Worm (Caenorhabditis elegans): ENCODE data around the gene fbxa-113.

Gene fbxa-113

ce11 chrV:20165808-20166207 lies 37.4 kb upstream of the fbxa-113 start:
- TF ChIP-seq ceh-36 (tag; optimal IDR thresholded peaks at IDR 0.05) (no peak), scrt-1 (GFP tag; IDR thresholded peaks at IDR 0.05) (no peak), flt-1 (GFP tag; IDR thresholded peaks at IDR 0.05) (no peak), aly-1 (tag; optimal IDR thresholded peaks at IDR 0.05) (no peak), tra-4 (tag; optimal IDR thresholded peaks at IDR 0.05) (no peak), F13C5.2 (tag; optimal IDR thresholded peaks at IDR 0.05) (no peak), hmg-4 (GFP tag; optimal IDR thresholded peaks at IDR 0.05) (no peak), ceh-13 (GFP tag; optimal IDR thresholded peaks at IDR 0.05) (no peak), pes-1 (GFP tag; IDR thresholded peaks at IDR 0.05) (no peak), tbx-37 (GFP tag; conservative IDR thresholded peaks at IDR 0.05) (no peak), sea-1 (GFP tag; conservative IDR thresholded peaks at IDR 0.05) (no peak), hnd-1 (tag; optimal IDR thresholded peaks at IDR 0.05) (no peak), B0310.2 (tag; optimal IDR thresholded peaks at IDR 0.05) (no peak), tbx-11 (GFP tag; IDR thresholded peaks at IDR 0.05) (no peak), ets-7 (tag; optimal IDR thresholded peaks at IDR 0.05) (no peak), ama-1 (optimal IDR thresholded peaks at IDR 0.05) (no peak), hmbx-1 (tag; optimal IDR thresholded peaks at IDR 0.05) (no peak)

- TF ChIP-seq B0310.2 (tag; optimal IDR thresholded peaks at IDR 0.05) = no peak
- TF ChIP-seq tbx-37 (GFP tag; conservative IDR thresholded peaks at IDR 0.05) = no peak
- no peak for TF ChIP-seq ets-7 (tag; optimal IDR thresholded peaks at IDR 0.05)
- TF ChIP-seq pes-1 (GFP tag; IDR thresholded peaks at IDR 0.05) = no peak
- no peak for TF ChIP-seq ama-1 (optimal IDR thresholded peaks at IDR 0.05)
- TF ChIP-seq sea-1 (GFP tag; conservative IDR thresholded peaks at IDR 0.05) = no peak
- no peak for TF ChIP-seq tbx-11 (GFP tag; IDR thresholded peaks at IDR 0.05)
Observed at ce11 chrV:20171941-20172340, 31.2 kb upstream of the fbxa-113 start, which contains the start of gene srw-39. Gene srw-39, minus strand, starts transcription at chrV:20172041.

- TF ChIP-seq pes-1 (GFP tag; IDR thresholded peaks at IDR 0.05) = no peak
- TF ChIP-seq B0310.2 (tag; optimal IDR thresholded peaks at IDR 0.05) = no peak
- no peak for TF ChIP-seq hmg-4 (GFP tag; optimal IDR thresholded peaks at IDR 0.05)
Observed at ce11 chrV:20182311-20182710, 20.9 kb upstream of the fbxa-113 start.

ce11 chrV:20186579-20186978 lies 16.6 kb upstream of the fbxa-113 start, which contains the start of gene srz-16:
Gene srz-16, minus strand, starts transcription at chrV:20186679.
- TF ChIP-seq hmg-4 (GFP tag; optimal IDR thresholded peaks at IDR 0.05) (no peak), ama-1 (optimal IDR thresholded peaks at IDR 0.05) (no peak), hnd-1 (tag; optimal IDR thresholded peaks at IDR 0.05) (no peak), scrt-1 (GFP tag; IDR thresholded peaks at IDR 0.05) (no peak), B0310.2 (tag; optimal IDR thresholded peaks at IDR 0.05) (no peak)

ce11 chrV:20188790-20189189 lies 14.4 kb upstream of the fbxa-113 start, which contains the start of gene fbxa-116:
Gene fbxa-116, minus strand, starts transcription at chrV:20188890.
- TF ChIP-seq ets-7 (tag; optimal IDR thresholded peaks at IDR 0.05) (no peak), ceh-36 (tag; optimal IDR thresholded peaks at IDR 0.05) (no peak), ceh-13 (GFP tag; optimal IDR thresholded peaks at IDR 0.05) (no peak), sea-1 (GFP tag; conservative IDR thresholded peaks at IDR 0.05) (no peak), B0310.2 (tag; optimal IDR thresholded peaks at IDR 0.05) (no peak), ama-1 (optimal IDR thresholded peaks at IDR 0.05) (no peak), aly-1 (tag; optimal IDR thresholded peaks at IDR 0.05) (no peak), tbx-11 (GFP tag; IDR thresholded peaks at IDR 0.05) (no peak), F13C5.2 (tag; optimal IDR thresholded peaks at IDR 0.05) (no peak), tbx-37 (GFP tag; conservative IDR thresholded peaks at IDR 0.05) (no peak), hnd-1 (tag; optimal IDR thresholded peaks at IDR 0.05) (no peak), scrt-1 (GFP tag; IDR thresholded peaks at IDR 0.05) (no peak), hmg-4 (GFP tag; optimal IDR thresholded peaks at IDR 0.05) (no peak), hmbx-1 (tag; optimal IDR thresholded peaks at IDR 0.05) (no peak), flt-1 (GFP tag; IDR thresholded peaks at IDR 0.05) (no peak), tra-4 (tag; optimal IDR thresholded peaks at IDR 0.05) (no peak), pes-1 (GFP tag; IDR thresholded peaks at IDR 0.05) (no peak)

- TF ChIP-seq tbx-11 (GFP tag; IDR thresholded peaks at IDR 0.05) = no peak
- TF ChIP-seq ceh-13 (GFP tag; optimal IDR thresholded peaks at IDR 0.05) = no peak
- no peak for TF ChIP-seq hmg-4 (GFP tag; optimal IDR thresholded peaks at IDR 0.05)
- TF ChIP-seq B0310.2 (tag; optimal IDR thresholded peaks at IDR 0.05) = no peak
- no peak for TF ChIP-seq ets-7 (tag; optimal IDR thresholded peaks at IDR 0.05)
- no peak for TF ChIP-seq pes-1 (GFP tag; IDR thresholded peaks at IDR 0.05)
- TF ChIP-seq aly-1 (tag; optimal IDR thresholded peaks at IDR 0.05) = no peak
- TF ChIP-seq F13C5.2 (tag; optimal IDR thresholded peaks at IDR 0.05) = no peak
- no peak for TF ChIP-seq hnd-1 (tag; optimal IDR thresholded peaks at IDR 0.05)
- TF ChIP-seq sea-1 (GFP tag; conservative IDR thresholded peaks at IDR 0.05) = no peak
- no peak for TF ChIP-seq ceh-36 (tag; optimal IDR thresholded peaks at IDR 0.05)
- no peak for TF ChIP-seq tra-4 (tag; optimal IDR thresholded peaks at IDR 0.05)
- TF ChIP-seq tbx-37 (GFP tag; conservative IDR thresholded peaks at IDR 0.05) = no peak
- no peak for TF ChIP-seq scrt-1 (GFP tag; IDR thresholded peaks at IDR 0.05)
- TF ChIP-seq hmbx-1 (tag; optimal IDR thresholded peaks at IDR 0.05) = no peak
- no peak for TF ChIP-seq flt-1 (GFP tag; IDR thresholded peaks at IDR 0.05)
Observed at ce11 chrV:20192102-20192880, 10.9 kb upstream of the fbxa-113 start, which contains the start of the genes fbxa-115 and Y113G7B.27. Gene fbxa-115, minus strand, starts transcription at chrV:20192152. Gene Y113G7B.27, plus strand, starts transcription at chrV:20192830.

ce11 chrV:20195451-20196036 lies 7.6 kb upstream of the fbxa-113 start, which contains the start of the genes srh-217 and Y113G7B.28:
Gene srh-217, minus strand, starts transcription at chrV:20195551.
Gene Y113G7B.28, plus strand, starts transcription at chrV:20195986.
- TF ChIP-seq aly-1 (tag; optimal IDR thresholded peaks at IDR 0.05) = no peak
- no peak for TF ChIP-seq hmg-4 (GFP tag; optimal IDR thresholded peaks at IDR 0.05)
- TF ChIP-seq hmbx-1 (tag; optimal IDR thresholded peaks at IDR 0.05) = no peak
- no peak for TF ChIP-seq ceh-13 (GFP tag; optimal IDR thresholded peaks at IDR 0.05)
- TF ChIP-seq scrt-1 (GFP tag; IDR thresholded peaks at IDR 0.05) = no peak
- TF ChIP-seq hnd-1 (tag; optimal IDR thresholded peaks at IDR 0.05) = no peak
- no peak for TF ChIP-seq tra-4 (tag; optimal IDR thresholded peaks at IDR 0.05)
- no peak for TF ChIP-seq ama-1 (optimal IDR thresholded peaks at IDR 0.05)
- no peak for TF ChIP-seq pes-1 (GFP tag; IDR thresholded peaks at IDR 0.05)
- TF ChIP-seq tbx-11 (GFP tag; IDR thresholded peaks at IDR 0.05) = no peak
- no peak for TF ChIP-seq F13C5.2 (tag; optimal IDR thresholded peaks at IDR 0.05)
- no peak for TF ChIP-seq flt-1 (GFP tag; IDR thresholded peaks at IDR 0.05)
- TF ChIP-seq B0310.2 (tag; optimal IDR thresholded peaks at IDR 0.05) = no peak
- no peak for TF ChIP-seq ceh-36 (tag; optimal IDR thresholded peaks at IDR 0.05)

All from whole organism, early embryonic.